Worm (Caenorhabditis elegans) whole organism, L4 larva: ENCODE results near the gene sap-49.

Source experiments
- F49E8.2 ChIP-seq: sonication (generic microtip); optimal IDR thresholded peaks from 2 replicates; lab custom pipeline; 2016; ENCODE audit warnings: missing compliant biosample characterization, mild to moderate bottlenecking, missing genetic modification characterization, borderline replicate concordance
- ceh-62 ChIP-seq: sonication (generic microtip); optimal IDR thresholded peaks from 2 replicates; lab custom pipeline; 2017; ENCODE audit warnings: missing biosample characterization, missing genetic modification characterization
- dpl-1 ChIP-seq: fragments of 150-350 bp; optimal IDR thresholded peaks from 2 replicates; lab custom pipeline; 2014; ENCODE audit warnings: missing biosample characterization, missing genetic modification reagents, missing genetic modification characterization
- gei-8 ChIP-seq: fragments of 200-800 bp; sonication (Bioruptor generic); optimal IDR thresholded peaks from 2 replicates; lab custom pipeline; 2018; ENCODE audit warnings: mild to moderate bottlenecking, missing genetic modification characterization, missing compliant biosample characterization
- nhr-77 ChIP-seq: fragments of 150-350 bp; optimal IDR thresholded peaks from 2 replicates; lab custom pipeline; 2014; ENCODE audit warnings: missing biosample characterization, missing genetic modification characterization
- php-3 ChIP-seq: fragments of 200-800 bp; sonication (Bioruptor generic); IDR thresholded peaks from 2 replicates; pipeline ENCODE4 v1.3.6; 2022; ENCODE audit warnings: missing genetic modification reagents, missing genetic modification characterization, missing compliant biosample characterization
- skn-1 ChIP-seq: fragments of 150-350 bp; optimal IDR thresholded peaks from 2 replicates; lab custom pipeline; 2014; ENCODE audit warnings: missing biosample characterization, missing genetic modification characterization
- snpc-4 ChIP-seq: fragments of 150-350 bp; optimal IDR thresholded peaks from 2 replicates; lab custom pipeline; 2014; ENCODE audit warnings: missing biosample characterization, missing genetic modification characterization
- ztf-11 ChIP-seq: fragments of 150-350 bp; optimal IDR thresholded peaks from 2 replicates; lab custom pipeline; 2014; ENCODE audit warnings: missing biosample characterization, missing genetic modification characterization

DNA sequence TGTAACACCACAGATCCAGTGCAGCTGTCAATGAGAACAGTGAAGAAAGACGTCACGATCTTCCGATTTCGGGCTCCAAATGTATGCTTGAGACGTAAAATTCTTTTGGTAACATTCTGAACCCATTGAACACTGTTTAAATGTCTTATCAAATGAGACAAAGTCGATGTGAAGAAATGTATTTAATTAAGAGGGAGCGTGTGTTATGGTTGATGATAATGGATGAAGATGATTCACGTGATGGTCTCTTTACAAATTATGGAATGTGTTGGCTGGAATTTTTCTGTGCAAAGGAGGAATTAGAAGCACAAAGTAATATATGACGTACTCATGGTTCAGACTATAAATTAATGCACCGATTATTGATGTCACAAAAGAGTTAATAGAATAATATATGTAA lies 28.6 kb downstream of the sap-49 start:
- TF ChIP-seq nhr-77 (tag; lab: Kevin White, UChicago) (no peak), ceh-62 (tag; lab: Kevin White, UChicago) (no peak), gei-8 (GFP tag; lab: Kevin White, UChicago) (no peak), ztf-11 (no peak), php-3 (GFP tag; lab: Robert Waterston, UW) (no peak), skn-1 (no peak), F49E8.2 (tag; lab: Kevin White, UChicago) (no peak), snpc-4 (tag; lab: Kevin White, UChicago) (no peak), dpl-1 (GFP tag; lab: Kevin White, UChicago) (no peak)
